Fruit fly (Drosophila melanogaster) whole organism, adult: ENCODE results near the gene CG14915.
A peak's percentile ranks its signal among the peaks of the same experiment; 100 is the strongest.

ENCODE experiments used
- CG11617 ChIP-seq: fragments of 200-800 bp; sonication (Bioruptor generic); optimal IDR thresholded peaks from 2 replicates; lab custom pipeline; 2017; ENCODE audit warnings: mild to moderate bottlenecking, missing biosample characterization, missing genetic modification reagents, missing genetic modification characterization
- CG12768 ChIP-seq: fragments of 200-800 bp; sonication (Bioruptor generic); optimal IDR thresholded peaks from 2 replicates; lab custom pipeline; 2017; ENCODE audit warnings: missing biosample characterization, missing genetic modification characterization, mild to moderate bottlenecking, moderate library complexity, missing genetic modification reagents
- CG14711 ChIP-seq: fragments of 200-800 bp; sonication (Bioruptor generic); optimal IDR thresholded peaks from 2 replicates; lab custom pipeline; 2018; ENCODE audit warnings: missing biosample characterization, mild to moderate bottlenecking, missing genetic modification characterization, moderate library complexity
- CG1620 ChIP-seq: fragments of 200-800 bp; sonication (Bioruptor generic); optimal IDR thresholded peaks from 2 replicates; lab custom pipeline; 2016; ENCODE audit warnings: missing biosample characterization, missing genetic modification characterization
- CG33017 ChIP-seq: fragments of 200-800 bp; sonication (Bioruptor generic); optimal IDR thresholded peaks from 2 replicates; lab custom pipeline; 2018; ENCODE audit warnings: missing biosample characterization, mild to moderate bottlenecking, missing genetic modification characterization, moderate library complexity
- CG5204 ChIP-seq: fragments of 200-800 bp; sonication (Bioruptor generic); optimal IDR thresholded peaks from 2 replicates; lab custom pipeline; 2016; ENCODE audit warnings: missing biosample characterization, missing genetic modification characterization
- CG7045 ChIP-seq: fragments of 200-800 bp; sonication (Bioruptor generic); optimal IDR thresholded peaks from 2 replicates; lab custom pipeline; 2017; ENCODE audit warnings: missing biosample characterization, mild to moderate bottlenecking, missing genetic modification characterization
- CG7101 ChIP-seq: fragments of 200-800 bp; sonication (Bioruptor generic); optimal IDR thresholded peaks from 2 replicates; lab custom pipeline; 2018; ENCODE audit warnings: missing biosample characterization, mild to moderate bottlenecking, missing genetic modification characterization, moderate library complexity
- Clk ChIP-seq: fragments of 200-800 bp; sonication (Bioruptor generic); optimal IDR thresholded peaks from 2 replicates; lab custom pipeline; 2017; ENCODE audit warnings: missing biosample characterization, missing genetic modification characterization
- Crg-1 ChIP-seq: fragments of 200-800 bp; sonication (Bioruptor generic); optimal IDR thresholded peaks from 2 replicates; lab custom pipeline; 2016; ENCODE audit warnings: missing biosample characterization, missing genetic modification characterization
- Hr96 ChIP-seq: fragments of 200-800 bp; sonication (Bioruptor generic); optimal IDR thresholded peaks from 2 replicates; lab custom pipeline; 2016; ENCODE audit warnings: missing biosample characterization, missing genetic modification characterization
- Mnt ChIP-seq: fragments of 200-800 bp; sonication (Bioruptor generic); optimal IDR thresholded peaks from 2 replicates; lab custom pipeline; 2016; ENCODE audit warnings: missing biosample characterization, mild to moderate bottlenecking, missing genetic modification characterization
- bab1 ChIP-seq: fragments of 200-800 bp; sonication (Bioruptor generic); optimal IDR thresholded peaks from 3 replicates; lab custom pipeline; 2019; ENCODE audit warnings: missing biosample characterization, mild to moderate bottlenecking, missing genetic modification characterization, moderate library complexity
- cic ChIP-seq: fragments of 200-800 bp; sonication (Bioruptor generic); optimal IDR thresholded peaks from 2 replicates; lab custom pipeline; 2017; ENCODE audit warnings: missing biosample characterization, mild to moderate bottlenecking, missing genetic modification characterization, moderate library complexity
- cnc ChIP-seq, 2 experiments: fragments of >200 bp; optimal IDR thresholded peaks; 2 replicates each; lab custom pipeline; 2017
- kay ChIP-seq: fragments of 200-800 bp; sonication (Bioruptor generic); peaks from one replicate; lab custom pipeline; 2016; ENCODE audit warnings: missing biosample characterization, missing genetic modification characterization, borderline replicate concordance
- ovo ChIP-seq: fragments of 200-800 bp; sonication (Bioruptor generic); optimal IDR thresholded peaks from 2 replicates; lab custom pipeline; 2016; ENCODE audit warnings: missing biosample characterization, missing genetic modification characterization
- pad ChIP-seq: fragments of 200-800 bp; sonication (Bioruptor generic); optimal IDR thresholded peaks from 3 replicates; lab custom pipeline; 2017; ENCODE audit warnings: missing biosample characterization, missing genetic modification characterization, mild to moderate bottlenecking, moderate library complexity, missing genetic modification reagents
- tj ChIP-seq: fragments of 200-800 bp; sonication (Bioruptor generic); optimal IDR thresholded peaks from 3 replicates; lab custom pipeline; 2017; ENCODE audit warnings: missing biosample characterization, mild to moderate bottlenecking, missing genetic modification characterization, moderate library complexity
- toe ChIP-seq: fragments of 200-800 bp; sonication (Bioruptor generic); optimal IDR thresholded peaks from 2 replicates; lab custom pipeline; 2016; ENCODE audit warnings: missing biosample characterization, missing genetic modification characterization

The CG14915 gene

DNA sequence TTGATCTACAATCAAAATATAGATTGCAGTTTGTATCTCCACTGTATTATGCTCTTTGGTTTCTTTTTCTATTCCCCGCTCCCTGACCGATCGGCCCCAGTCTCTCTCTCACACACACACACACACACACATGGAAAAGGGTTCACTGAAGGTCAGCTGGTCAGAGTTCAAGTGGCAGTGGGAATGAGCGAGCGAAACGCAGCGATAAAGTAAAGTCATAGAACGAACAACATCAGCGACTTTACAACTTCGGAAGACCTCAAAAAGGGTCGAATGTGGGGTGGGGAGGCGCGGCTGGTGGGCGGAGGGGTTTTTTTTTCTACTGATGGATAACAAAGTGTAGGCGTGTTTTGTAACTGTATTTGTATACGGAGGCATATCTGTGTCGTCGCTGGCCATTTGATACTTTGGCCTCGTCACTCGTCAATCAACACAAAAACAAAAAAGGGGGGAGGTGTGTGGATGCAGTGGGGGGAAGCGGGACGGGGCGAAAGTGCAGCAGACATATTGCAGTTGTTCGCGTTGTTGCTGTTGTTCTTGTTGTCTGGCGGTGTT lies 12.6 kb upstream of the CG14915 start:
- TF ChIP-seq cic (no peak), CG12768 (GFP tag; lab: Kevin White, UChicago) (peak; percentile 59)

DNA sequence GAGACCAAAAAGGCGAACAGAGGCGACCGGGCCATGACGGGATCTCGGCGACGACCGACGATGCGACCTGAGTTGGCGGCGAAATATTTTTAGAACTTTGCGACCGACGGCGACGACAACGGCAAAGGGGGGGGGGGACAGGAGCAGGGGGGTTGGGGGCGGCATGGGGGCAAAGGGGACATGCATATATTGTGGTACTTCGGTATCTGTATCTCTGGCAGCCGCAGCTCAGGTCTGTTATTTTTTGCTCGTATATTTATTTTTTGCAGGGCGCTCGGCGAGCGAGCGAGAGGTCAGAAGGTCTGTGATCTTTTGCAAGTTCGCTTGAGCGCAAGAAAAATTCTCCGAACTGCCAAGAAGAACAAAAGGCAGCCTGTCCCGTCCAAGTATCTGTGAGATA lies 11.6 kb upstream of the CG14915 start:
- TF ChIP-seq cnc (optimal IDR thresholded peaks at IDR 0.05; lab: Kevin White, UChicago) (no peak), bab1 (GFP tag; lab: Kevin White, UChicago) (no peak), pad (no peak), Clk (no peak), CG14711 (tag; lab: Kevin White, UChicago) (no peak), Mnt (no peak), CG7045 (GFP tag; lab: Kevin White, UChicago) (no peak), CG33017 (tag; lab: Kevin White, UChicago) (no peak), ovo (GFP tag; lab: Kevin White, UChicago) (no peak), Crg-1 (GFP tag; lab: Kevin White, UChicago) (no peak)

DNA sequence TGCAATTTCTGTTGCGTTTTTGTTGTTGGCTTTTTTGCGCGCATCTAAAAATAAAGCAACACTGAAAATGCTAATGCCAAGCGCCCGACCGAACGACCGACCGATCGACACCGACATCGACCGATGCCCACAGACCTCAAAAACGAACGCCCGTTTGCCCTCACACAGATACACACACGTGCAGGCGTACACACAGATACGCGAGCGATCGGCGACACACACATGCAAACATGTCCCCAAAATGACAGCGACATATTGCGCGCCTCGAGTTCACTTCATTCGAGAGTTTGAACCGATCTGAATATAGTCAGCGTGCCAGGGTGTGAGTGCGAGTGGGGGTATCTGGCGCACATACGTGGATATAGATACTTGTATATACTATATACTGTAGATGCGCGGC lies 9.7 kb upstream of the CG14915 start:
- TF ChIP-seq kay (GFP tag; lab: Kevin White, UChicago): no peak
- no peak for TF ChIP-seq CG12768 (GFP tag; lab: Kevin White, UChicago)
- no peak for TF ChIP-seq CG7101
- no peak for TF ChIP-seq CG7045 (GFP tag; lab: Kevin White, UChicago)
- TF ChIP-seq cic: no peak
- TF ChIP-seq bab1 (GFP tag; lab: Kevin White, UChicago): no peak
- TF ChIP-seq pad: no peak
- TF ChIP-seq tj (GFP tag; lab: Kevin White, UChicago): no peak
- no peak for TF ChIP-seq Clk
- TF ChIP-seq CG1620 (GFP tag; lab: Kevin White, UChicago): no peak

DNA sequence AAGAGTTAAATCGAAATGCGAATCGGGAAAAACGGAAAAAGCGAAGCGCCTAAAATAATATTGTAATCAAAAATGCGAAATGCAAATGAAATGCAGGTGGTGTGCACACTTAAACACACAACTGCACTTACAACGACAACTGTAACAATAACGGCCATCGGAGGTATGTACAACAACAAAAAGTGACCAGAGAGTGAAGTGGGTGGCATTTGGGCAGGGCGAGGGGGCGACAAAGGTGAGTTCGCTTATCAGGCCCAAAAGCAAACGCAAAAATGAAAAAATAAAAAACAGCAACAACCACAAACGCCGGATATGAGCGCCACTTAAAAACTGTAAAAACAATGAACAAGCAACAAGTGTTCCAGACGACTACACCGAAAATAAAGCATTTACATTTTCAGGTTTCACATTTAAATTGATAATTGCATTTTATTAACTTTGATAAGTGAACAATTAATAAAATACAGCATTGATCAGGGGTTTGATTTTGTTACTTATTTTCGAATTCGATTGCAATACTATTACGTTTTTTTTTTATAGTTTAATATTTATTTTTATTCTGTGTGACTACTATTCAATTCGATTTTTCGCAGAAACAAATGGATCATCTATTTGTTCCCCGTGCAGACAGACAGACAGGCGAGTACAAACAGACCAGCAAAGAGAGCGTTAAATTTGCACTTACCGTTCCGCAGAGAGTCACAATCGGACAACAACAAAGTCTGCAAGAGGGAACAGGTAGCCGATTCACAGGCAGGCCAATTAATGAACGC lies 5.5 kb upstream of the CG14915 start:
- peak; percentile 53 for TF ChIP-seq CG1620 (GFP tag; lab: Kevin White, UChicago)
- peak; percentile 89 for TF ChIP-seq CG11617 (GFP tag; lab: Kevin White, UChicago)
- peak; percentile 94 for TF ChIP-seq kay (GFP tag; lab: Kevin White, UChicago)
- peak; percentile 58 for TF ChIP-seq CG7045 (GFP tag; lab: Kevin White, UChicago)
- peak; percentile 86 for TF ChIP-seq CG33017 (tag; lab: Kevin White, UChicago)
- TF ChIP-seq cic: peak; percentile 68
- peak; percentile 52 for TF ChIP-seq CG5204 (GFP tag; lab: Kevin White, UChicago)
- peak; percentile 45 for TF ChIP-seq toe (GFP tag; lab: Kevin White, UChicago)
- TF ChIP-seq CG14711 (tag; lab: Kevin White, UChicago): peak; percentile 82
- peak; percentile 2 for TF ChIP-seq Hr96 (GFP tag; lab: Kevin White, UChicago)
- TF ChIP-seq tj (GFP tag; lab: Kevin White, UChicago): peak; percentile 76
- peak; percentile 70 for TF ChIP-seq ovo (GFP tag; lab: Kevin White, UChicago)
- TF ChIP-seq Clk: no peak
- TF ChIP-seq cnc (optimal IDR thresholded peaks at IDR 0.05; lab: Kevin White, UChicago): peak in 1 of 2 experiments; percentile 18
- TF ChIP-seq CG12768 (GFP tag; lab: Kevin White, UChicago): peak; percentile 72
- peak; percentile 85 for TF ChIP-seq CG7101
- TF ChIP-seq pad: peak; percentile 69
- peak; percentile 35 for TF ChIP-seq Crg-1 (GFP tag; lab: Kevin White, UChicago)
- TF ChIP-seq bab1 (GFP tag; lab: Kevin White, UChicago): peak; percentile 91
- peak; percentile 52 for TF ChIP-seq Mnt

DNA sequence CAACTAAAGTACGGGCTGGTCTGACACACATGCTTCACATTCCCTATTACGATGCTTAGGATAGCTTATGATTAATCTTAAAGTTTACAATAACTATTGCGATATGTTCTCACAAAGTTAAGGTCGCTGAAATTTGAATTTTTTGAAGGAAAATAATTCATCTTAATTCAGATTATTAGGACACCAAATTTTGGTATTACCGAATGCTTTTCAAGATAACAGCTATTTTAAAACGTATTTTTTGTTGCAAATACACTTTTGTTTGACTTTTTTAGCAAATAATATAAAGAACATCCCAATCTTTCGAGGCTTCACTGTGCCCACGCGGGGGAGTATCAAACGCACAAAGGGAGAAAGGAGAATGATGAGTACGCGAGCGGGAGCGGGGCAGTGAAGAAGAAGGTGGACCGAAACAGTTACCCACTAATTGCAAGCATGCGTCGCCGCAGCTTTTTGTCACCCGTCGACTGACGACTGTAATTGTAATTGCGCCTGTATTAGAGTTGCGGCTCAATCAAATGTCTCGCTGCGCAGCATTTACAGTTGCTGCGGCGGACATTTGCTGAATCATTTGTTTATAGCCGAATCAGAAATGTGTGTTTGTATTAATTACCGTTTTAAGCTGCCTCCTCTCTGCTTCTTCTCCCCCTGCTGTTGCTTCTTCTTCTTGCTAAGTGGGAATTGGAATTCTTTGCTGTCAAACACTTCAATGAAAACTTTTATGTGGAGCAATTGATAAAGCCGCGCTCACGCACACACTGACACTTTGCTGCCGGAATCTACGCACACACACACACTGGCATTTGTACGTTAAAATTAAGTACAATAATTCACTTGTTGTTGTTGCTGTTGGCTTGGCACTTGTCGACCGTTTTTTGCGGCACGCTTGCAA lies 4.6 kb upstream of the CG14915 start:
- TF ChIP-seq CG11617 (GFP tag; lab: Kevin White, UChicago) (no peak), CG7045 (GFP tag; lab: Kevin White, UChicago) (no peak), cnc (optimal IDR thresholded peaks at IDR 0.05; lab: Kevin White, UChicago) (peak in 1 of 2 experiments; percentile 46), pad (peak; percentile 71), tj (GFP tag; lab: Kevin White, UChicago) (no peak), ovo (GFP tag; lab: Kevin White, UChicago) (peak; percentile 44), CG7101 (no peak), kay (GFP tag; lab: Kevin White, UChicago) (no peak), Mnt (no peak), CG5204 (GFP tag; lab: Kevin White, UChicago) (peak; percentile 55), toe (GFP tag; lab: Kevin White, UChicago) (no peak), CG12768 (GFP tag; lab: Kevin White, UChicago) (no peak), CG14711 (tag; lab: Kevin White, UChicago) (peak; percentile 39), CG1620 (GFP tag; lab: Kevin White, UChicago) (no peak), Hr96 (GFP tag; lab: Kevin White, UChicago) (peak; percentile 62), cic (no peak), Crg-1 (GFP tag; lab: Kevin White, UChicago) (no peak), Clk (no peak), CG33017 (tag; lab: Kevin White, UChicago) (no peak), bab1 (GFP tag; lab: Kevin White, UChicago) (no peak)
